Worm (Caenorhabditis elegans) whole organism, L4 larva: ENCODE data around the gene F14D7.14.

Source experiments
- D1046.2 ChIP-seq: fragments of 200-800 bp; sonication (Bioruptor generic); IDR thresholded peaks from 2 replicates; pipeline ENCODE4 v1.3.6; 2022; ENCODE audit warnings: missing genetic modification characterization, missing compliant biosample characterization
- F37D6.2 ChIP-seq: sonication (generic microtip); optimal IDR thresholded peaks from 2 replicates; lab custom pipeline; 2016; ENCODE audit warnings: mild to moderate bottlenecking, missing genetic modification characterization, missing compliant biosample characterization
- F44E2.7 ChIP-seq: fragments of 200-800 bp; sonication (Bioruptor generic); IDR thresholded peaks from 2 replicates; pipeline ENCODE4 v2.1.2; 2022; ENCODE audit warnings: missing genetic modification characterization, missing compliant biosample characterization
- F49E8.2 ChIP-seq: sonication (generic microtip); optimal IDR thresholded peaks from 2 replicates; lab custom pipeline; 2016; ENCODE audit warnings: missing compliant biosample characterization, mild to moderate bottlenecking, missing genetic modification characterization, borderline replicate concordance
- Y105C5A.15 ChIP-seq: fragments of 200-800 bp; sonication (Bioruptor generic); IDR thresholded peaks from 2 replicates; pipeline ENCODE4 v1.3.6; 2022; ENCODE audit warnings: missing genetic modification characterization, missing compliant biosample characterization
- Y48G9A.11 ChIP-seq: fragments of 200-800 bp; sonication (Bioruptor generic); IDR thresholded peaks from 2 replicates; pipeline ENCODE4 v1.3.6; 2022; ENCODE audit warnings: missing genetic modification reagents, missing genetic modification characterization, missing compliant biosample characterization
- Y75B8A.6 ChIP-seq: fragments of 200-800 bp; sonication (Bioruptor generic); IDR thresholded peaks from 2 replicates; pipeline ENCODE4 v1.3.6; 2022; ENCODE audit warnings: missing genetic modification reagents, missing genetic modification characterization, missing compliant biosample characterization
- ZK337.2 ChIP-seq: fragments of 200-800 bp; sonication (Bioruptor generic); IDR thresholded peaks from 2 replicates; pipeline ENCODE4 v1.3.6; 2022; ENCODE audit warnings: missing genetic modification reagents, missing genetic modification characterization, missing compliant biosample characterization
- aly-2 ChIP-seq: sonication (generic microtip); optimal IDR thresholded peaks from 2 replicates; lab custom pipeline; 2018; ENCODE audit warnings: missing biosample characterization, missing genetic modification characterization
- attf-4 ChIP-seq: sonication (generic microtip); optimal IDR thresholded peaks from 3 replicates; lab custom pipeline; 2017; ENCODE audit warnings: missing biosample characterization, missing genetic modification characterization
- ceh-28 ChIP-seq: fragments of 150-350 bp; optimal IDR thresholded peaks from 2 replicates; lab custom pipeline; 2014; ENCODE audit warnings: missing biosample characterization, missing genetic modification reagents, missing genetic modification characterization
- ceh-44 ChIP-seq: fragments of 200-800 bp; sonication (Bioruptor generic); IDR thresholded peaks from 2 replicates; pipeline ENCODE4 v1.3.6; 2022; ENCODE audit warnings: missing genetic modification reagents, missing genetic modification characterization, missing compliant biosample characterization
- cey-2 ChIP-seq: sonication (generic microtip); optimal IDR thresholded peaks from 3 replicates; lab custom pipeline; 2017; ENCODE audit warnings: missing genetic modification characterization, mild to moderate bottlenecking, missing compliant biosample characterization, antibody characterized with exemption, borderline replicate concordance; ENCODE audit not compliant: insufficient read depth
- daf-12 ChIP-seq: fragments of 150-350 bp; optimal IDR thresholded peaks from 2 replicates; lab custom pipeline; 2014; ENCODE audit warnings: missing biosample characterization, missing genetic modification reagents, missing genetic modification characterization
- daf-8 ChIP-seq: fragments of 200-800 bp; sonication (Bioruptor generic); IDR thresholded peaks from 2 replicates; pipeline ENCODE4 v1.3.6; 2022; ENCODE audit warnings: missing genetic modification characterization, missing compliant biosample characterization
- dmd-6 ChIP-seq: fragments of 200-800 bp; sonication (Bioruptor generic); IDR thresholded peaks from 2 replicates; pipeline ENCODE4 v1.3.6; 2022; ENCODE audit warnings: missing genetic modification reagents, missing genetic modification characterization, missing compliant biosample characterization
- dmd-8 ChIP-seq: fragments of 200-800 bp; sonication (Bioruptor generic); IDR thresholded peaks from 2 replicates; pipeline ENCODE4 v1.3.6; 2022; ENCODE audit warnings: missing genetic modification characterization, missing compliant biosample characterization
- dmd-9 ChIP-seq: fragments of 200-800 bp; sonication (Bioruptor generic); IDR thresholded peaks from 2 replicates; pipeline ENCODE4 v1.3.6; 2022; ENCODE audit warnings: missing genetic modification reagents, missing genetic modification characterization, missing compliant biosample characterization
- dpl-1 ChIP-seq: fragments of 150-350 bp; optimal IDR thresholded peaks from 2 replicates; lab custom pipeline; 2014; ENCODE audit warnings: missing biosample characterization, missing genetic modification reagents, missing genetic modification characterization
- dve-1 ChIP-seq: sonication (generic microtip); optimal IDR thresholded peaks from 2 replicates; lab custom pipeline; 2017; ENCODE audit warnings: antibody characterized with exemption, mild to moderate bottlenecking, missing genetic modification characterization, missing compliant biosample characterization; ENCODE audit not compliant: insufficient read depth
- egl-27 ChIP-seq: sonication (generic microtip); optimal IDR thresholded peaks from 3 replicates; lab custom pipeline; 2017; ENCODE audit warnings: missing biosample characterization, missing genetic modification reagents, missing genetic modification characterization
- fos-1 ChIP-seq: fragments of 150-350 bp; optimal IDR thresholded peaks from 2 replicates; lab custom pipeline; 2014; ENCODE audit warnings: missing biosample characterization, missing genetic modification characterization
- hlh-30 ChIP-seq: sonication (generic microtip); optimal IDR thresholded peaks from 2 replicates; lab custom pipeline; 2017; ENCODE audit warnings: antibody characterized with exemption, mild to moderate bottlenecking, missing genetic modification characterization, missing compliant biosample characterization; ENCODE audit not compliant: insufficient read depth
- lim-7 ChIP-seq: fragments of 200-800 bp; sonication (Bioruptor generic); IDR thresholded peaks from 2 replicates; pipeline ENCODE4 v1.3.6; 2022; ENCODE audit warnings: missing genetic modification characterization, missing compliant biosample characterization
- lin-29 ChIP-seq: fragments of 200-800 bp; sonication (Bioruptor generic); IDR thresholded peaks from 2 replicates; pipeline ENCODE4 v1.3.6; 2022; ENCODE audit warnings: missing genetic modification reagents, missing genetic modification characterization, missing compliant biosample characterization
- lin-38 ChIP-seq: fragments of 200-800 bp; sonication (Bioruptor generic); IDR thresholded peaks from 2 replicates; pipeline ENCODE4 v1.3.6; 2022; ENCODE audit warnings: missing genetic modification reagents, missing genetic modification characterization, missing compliant biosample characterization
- madf-5 ChIP-seq, 2 experiments: fragments of 200-800 bp; sonication (Bioruptor generic); IDR thresholded peaks; 2 replicates each; pipeline ENCODE4 v1.3.6; 2022; ENCODE audit warnings: missing compliant biosample characterization in 2 of 2, missing genetic modification characterization in 2 of 2
- madf-9 ChIP-seq: fragments of 200-800 bp; sonication (Bioruptor generic); conservative IDR thresholded peaks from 2 replicates; pipeline ENCODE4 v1.3.6; 2022; ENCODE audit warnings: missing genetic modification reagents, missing genetic modification characterization, missing compliant biosample characterization
- mdt-29 ChIP-seq: fragments of 200-800 bp; sonication (Bioruptor generic); IDR thresholded peaks from 2 replicates; pipeline ENCODE4 v1.3.6; 2022; ENCODE audit warnings: missing genetic modification reagents, missing genetic modification characterization, missing compliant biosample characterization
- mes-2 ChIP-seq: sonication (generic microtip); optimal IDR thresholded peaks from 2 replicates; lab custom pipeline; 2016; ENCODE audit warnings: missing genotype, mild to moderate bottlenecking, missing genetic modification characterization, missing compliant biosample characterization; ENCODE audit not compliant: poor library complexity, severe bottlenecking
- mxl-2 ChIP-seq: fragments of 200-800 bp; sonication (Bioruptor generic); conservative IDR thresholded peaks from 2 replicates; pipeline ENCODE4 v1.3.6; 2022; ENCODE audit warnings: missing genetic modification reagents, missing genetic modification characterization, missing compliant biosample characterization
- nhr-237 ChIP-seq: sonication (generic microtip); optimal IDR thresholded peaks from 2 replicates; lab custom pipeline; 2017; ENCODE audit warnings: missing biosample characterization, missing genetic modification characterization
- nhr-42 ChIP-seq: fragments of 200-800 bp; sonication (Bioruptor generic); IDR thresholded peaks from 2 replicates; pipeline ENCODE4 v1.3.6; 2022; ENCODE audit warnings: missing genetic modification characterization, missing compliant biosample characterization
- nhr-48 ChIP-seq: sonication (generic microtip); optimal IDR thresholded peaks from 2 replicates; lab custom pipeline; 2016; ENCODE audit warnings: mild to moderate bottlenecking, missing genetic modification characterization, missing compliant biosample characterization
- pha-4 ChIP-seq, 2 experiments: fragments of 150-350 bp in 1 of 2; fragments of 200-800 bp in 1 of 2; sonication (Bioruptor generic) in 1 of 2; IDR thresholded peaks in 1 of 2; optimal IDR thresholded peaks in 1 of 2; 2 replicates each; pipeline versions ENCODE4 v1.3.6 to Lab custom; 2014 to 2022; ENCODE audit warnings: missing genetic modification characterization in 2 of 2, missing genetic modification reagents in 2 of 2, missing biosample characterization in 1 of 2, missing compliant biosample characterization in 1 of 2
- pqm-1 ChIP-seq: sonication (generic microtip); optimal IDR thresholded peaks from 2 replicates; lab custom pipeline; 2017; ENCODE audit warnings: missing biosample characterization, missing genetic modification characterization
- set-16 ChIP-seq: fragments of 200-800 bp; sonication (Bioruptor generic); IDR thresholded peaks from 2 replicates; pipeline ENCODE4 v1.3.6; 2022; ENCODE audit warnings: missing genetic modification reagents, missing genetic modification characterization, missing compliant biosample characterization
- tag-97 ChIP-seq: fragments of 200-800 bp; sonication (Bioruptor generic); IDR thresholded peaks from 2 replicates; pipeline ENCODE4 v1.3.6; 2022; ENCODE audit warnings: missing genetic modification characterization, missing compliant biosample characterization
- unc-130 ChIP-seq: sonication (generic microtip); optimal IDR thresholded peaks from 2 replicates; lab custom pipeline; 2016; ENCODE audit warnings: missing genetic modification reagents, missing genetic modification characterization, missing compliant biosample characterization
- unc-39 ChIP-seq: sonication (generic microtip); optimal IDR thresholded peaks from 2 replicates; lab custom pipeline; 2017; ENCODE audit warnings: missing biosample characterization, missing genetic modification characterization
- unc-62 ChIP-seq, 3 experiments: fragments of 150-350 bp in 1 of 3; sonication (generic microtip); optimal IDR thresholded peaks in 2 of 3; peaks in 1 of 3; 1 replicate in 1 of 3; 2 replicates in 2 of 3; lab custom pipeline; 2014 to 2017; ENCODE audit warnings: missing biosample characterization in 3 of 3, missing genetic modification characterization in 3 of 3, missing genetic modification reagents in 3 of 3, missing genotype in 1 of 3
- vab-7 ChIP-seq: fragments of 200-800 bp; sonication (Bioruptor generic); IDR thresholded peaks from 2 replicates; pipeline ENCODE4 v1.3.6; 2022; ENCODE audit warnings: missing genetic modification reagents, missing genetic modification characterization, missing compliant biosample characterization
- zip-11 ChIP-seq: fragments of 200-800 bp; sonication (Bioruptor generic); IDR thresholded peaks from 2 replicates; pipeline ENCODE4 v1.3.6; 2022; ENCODE audit warnings: missing genetic modification characterization, missing compliant biosample characterization
- ztf-11 ChIP-seq: fragments of 150-350 bp; optimal IDR thresholded peaks from 2 replicates; lab custom pipeline; 2014; ENCODE audit warnings: missing biosample characterization, missing genetic modification characterization
- ztf-7 ChIP-seq: fragments of 150-350 bp; optimal IDR thresholded peaks from 2 replicates; lab custom pipeline; 2014; ENCODE audit warnings: missing biosample characterization, missing genetic modification characterization

Gene F14D7.14

ce11 chrV:14336655-14337054, 26.9 kb downstream of the F14D7.14 start, which contains the start of gene srm-6:
Gene srm-6 (plus strand): TSS chrV:14336955.
- TF ChIP-seq pqm-1 (tag; lab: Kevin White, UChicago), result no peak
- no peak for TF ChIP-seq dmd-8 (GFP tag; lab: Robert Waterston, UW)
- no peak for TF ChIP-seq fos-1 (tag; lab: Kevin White, UChicago)
- TF ChIP-seq vab-7, result no peak
- no peak for TF ChIP-seq attf-4
- no peak for TF ChIP-seq F49E8.2 (tag; lab: Kevin White, UChicago)
- TF ChIP-seq nhr-237 (tag; lab: Kevin White, UChicago), result no peak
- no peak for TF ChIP-seq dve-1
- no peak for TF ChIP-seq ceh-44
- TF ChIP-seq F37D6.2, result no peak
- TF ChIP-seq aly-2 (tag; lab: Kevin White, UChicago), result no peak
- TF ChIP-seq daf-8 (GFP tag; lab: Robert Waterston, UW), result no peak
- no peak for TF ChIP-seq dmd-9 (GFP tag; lab: Robert Waterston, UW)
- TF ChIP-seq mxl-2 (GFP tag; lab: Robert Waterston, UW), result no peak

- TF ChIP-seq egl-27 (tag; lab: Kevin White, UChicago), result no peak
- no peak for TF ChIP-seq daf-12 (tag; lab: Kevin White, UChicago)
- peak in 1 of 2 experiments; percentile 79 for TF ChIP-seq unc-62 (GFP tag; optimal IDR thresholded peaks at IDR 0.05 in 1 of 2; lab: Kevin White, UChicago)
- no peak for TF ChIP-seq unc-62 (tag; optimal IDR thresholded peaks at IDR 0.05; lab: Kevin White, UChicago)
- no peak for TF ChIP-seq lin-38 (GFP tag; lab: Robert Waterston, UW)
- no peak for TF ChIP-seq nhr-237 (tag; lab: Kevin White, UChicago)
Measured at ce11 chrV:14341672-14342071, 31.9 kb downstream of the F14D7.14 start, which contains the start of gene F47B8.10. Gene F47B8.10 (plus strand): TSS chrV:14341972.

ce11 chrV:14347234-14347826, 37.6 kb downstream of the F14D7.14 start, which contains the start of gene cept-2:
Gene cept-2 (plus strand): TSS chrV:14347766.
- TF ChIP-seq lim-7 (no peak), dmd-6 (peak; percentile 73), madf-9 (GFP tag; lab: Robert Waterston, UW) (no peak), D1046.2 (GFP tag; lab: Robert Waterston, UW) (0 out of 2 replicates have a peak, but pooled peaks have one; percentile 23), dpl-1 (GFP tag; lab: Kevin White, UChicago) (peak; percentile 89), nhr-237 (tag; lab: Kevin White, UChicago) (no peak), pha-4 (GFP tag; IDR thresholded peaks at IDR 0.05; lab: Robert Waterston, UW) (no peak; the same call in 1 of the 2 replicates), pha-4 (tag; optimal IDR thresholded peaks at IDR 0.05; lab: Kevin White, UChicago) (no peak), zip-11 (GFP tag; lab: Robert Waterston, UW) (no peak), nhr-48 (tag; lab: Kevin White, UChicago) (no peak), ztf-7 (tag; lab: Kevin White, UChicago) (no peak), lin-29 (GFP tag; lab: Robert Waterston, UW) (0 out of 2 replicates have a peak, but pooled peaks have one; percentile 18), tag-97 (GFP tag; lab: Robert Waterston, UW) (no peak), set-16 (no peak), ZK337.2 (peak; percentile 70; the same call in 1 of the 2 replicates), nhr-42 (GFP tag; lab: Robert Waterston, UW) (peak; percentile 85), F49E8.2 (tag; lab: Kevin White, UChicago) (peak; percentile 63), Y48G9A.11 (GFP tag; lab: Robert Waterston, UW) (no peak), unc-39 (no peak), Y105C5A.15 (GFP tag; lab: Robert Waterston, UW) (no peak), mdt-29 (GFP tag; lab: Robert Waterston, UW) (no peak), mes-2 (peak; percentile 99), vab-7 (peak; percentile 79), unc-130 (peak; percentile 80), dmd-9 (GFP tag; lab: Robert Waterston, UW) (peak; percentile 81), cey-2 (tag; lab: Kevin White, UChicago) (no peak), hlh-30 (tag; lab: Kevin White, UChicago) (peak; percentile 80), Y75B8A.6 (GFP tag; lab: Robert Waterston, UW) (no peak), ceh-28 (tag; lab: Kevin White, UChicago) (no peak), madf-5 (GFP tag; IDR thresholded peaks at IDR 0.05; lab: Robert Waterston, UW) (no peak), F44E2.7 (GFP tag; lab: Robert Waterston, UW) (no peak), F37D6.2 (no peak), ztf-11 (tag; lab: Kevin White, UChicago) (no peak), daf-12 (tag; lab: Kevin White, UChicago) (no peak)
